Fruit fly (Drosophila melanogaster): ENCODE measurements around the gene CG46320.

DNA sequence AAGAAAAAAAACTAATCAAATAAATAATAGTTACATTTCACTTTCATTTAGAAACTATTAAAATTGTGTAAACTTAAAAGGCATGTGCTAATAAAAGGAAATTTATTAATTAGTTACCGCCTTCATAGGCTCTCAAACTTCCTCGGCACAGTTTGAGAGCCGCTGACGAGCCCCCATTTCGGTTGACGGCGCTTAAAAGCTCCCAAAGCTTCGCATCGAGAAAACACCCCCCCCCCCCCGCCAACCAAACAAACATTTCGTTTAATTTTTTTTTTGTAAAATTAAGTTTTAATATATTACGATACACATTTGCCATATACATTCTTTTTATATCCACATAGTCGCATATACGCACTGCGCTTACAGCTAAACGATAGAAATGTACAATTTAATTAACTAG is 133.4 kb downstream of the CG46320 start:
- TF ChIP-seq usp (GFP tag; optimal IDR thresholded peaks at IDR 0.05) = no peak
- TF ChIP-seq lola (GFP tag; optimal IDR thresholded peaks at IDR 0.05) = no peak
- no peak for TF ChIP-seq sage (GFP tag; optimal IDR thresholded peaks at IDR 0.05)
- no peak for TF ChIP-seq ey (GFP tag; optimal IDR thresholded peaks at IDR 0.05)
- no peak for TF ChIP-seq Abd-B (GFP tag; optimal IDR thresholded peaks at IDR 0.05)
- TF ChIP-seq h (GFP tag; optimal IDR thresholded peaks at IDR 0.05) = no peak
- TF ChIP-seq N (GFP tag; optimal IDR thresholded peaks at IDR 0.05) = no peak
- TF ChIP-seq br (GFP tag; optimal IDR thresholded peaks at IDR 0.05) = no peak
- TF ChIP-seq jim (GFP tag; optimal IDR thresholded peaks at IDR 0.05) = no peak
- TF ChIP-seq psq (GFP tag; optimal IDR thresholded peaks at IDR 0.05) = no peak
- no peak for TF ChIP-seq Dfd (GFP tag; optimal IDR thresholded peaks at IDR 0.05)
- TF ChIP-seq CG9705 (GFP tag; optimal IDR thresholded peaks at IDR 0.05) = no peak
- no peak for TF ChIP-seq Dif (GFP tag; optimal IDR thresholded peaks at IDR 0.05; ENCODE audit: partially characterized antibody)
- TF ChIP-seq dmrt93B (GFP tag; optimal IDR thresholded peaks at IDR 0.05) = no peak
